Fruit fly (Drosophila melanogaster) whole organism, prepupa: ENCODE measurements around the gene CrebA.

ENCODE experiments used
- Blimp-1 ChIP-seq: fragments of 200-800 bp; sonication (Bioruptor generic); optimal IDR thresholded peaks from 3 replicates; lab custom pipeline; 2017; ENCODE audit warnings: missing biosample characterization, missing genetic modification characterization, mild to moderate bottlenecking, moderate library complexity, missing genetic modification reagents
- CG10631 ChIP-seq: fragments of 200-800 bp; sonication (Bioruptor generic); optimal IDR thresholded peaks from 2 replicates; lab custom pipeline; 2016; ENCODE audit warnings: missing biosample characterization, missing genetic modification characterization
- CG11294 ChIP-seq: fragments of 200-800 bp; sonication (Bioruptor generic); IDR thresholded peaks from 2 replicates; pipeline ENCODE4 v1.3.6; 2022; ENCODE audit warnings: missing biosample characterization, missing genetic modification characterization
- CG11762 ChIP-seq: fragments of 200-800 bp; sonication (Bioruptor generic); optimal IDR thresholded peaks from 3 replicates; lab custom pipeline; 2016; ENCODE audit warnings: missing biosample characterization, missing genetic modification characterization; ENCODE audit not compliant: insufficient read depth
- CG11902 ChIP-seq: fragments of 200-800 bp; sonication (Bioruptor generic); optimal IDR thresholded peaks from 3 replicates; lab custom pipeline; 2016; ENCODE audit warnings: missing biosample characterization, missing genetic modification characterization
- CG15336 ChIP-seq: fragments of 200-800 bp; sonication (Bioruptor generic); IDR thresholded peaks from 2 replicates; pipeline ENCODE4 v1.3.6; 2022; ENCODE audit warnings: missing biosample characterization, missing genetic modification characterization
- CG1621 ChIP-seq: fragments of 200-800 bp; sonication (Bioruptor generic); optimal IDR thresholded peaks from 3 replicates; lab custom pipeline; 2018; ENCODE audit warnings: missing biosample characterization, mild to moderate bottlenecking, missing genetic modification characterization
- CG3032 ChIP-seq: fragments of 200-800 bp; optimal IDR thresholded peaks from 2 replicates; lab custom pipeline; 2019; ENCODE audit warnings: missing biosample characterization, mild to moderate bottlenecking, missing genetic modification characterization, moderate library complexity
- CG31627 ChIP-seq: fragments of 200-800 bp; sonication (Bioruptor generic); optimal IDR thresholded peaks from 3 replicates; lab custom pipeline; 2016; ENCODE audit warnings: missing biosample characterization, missing genetic modification characterization
- CG32006 ChIP-seq: fragments of 200-800 bp; sonication (Bioruptor generic); optimal IDR thresholded peaks from 3 replicates; lab custom pipeline; 2017; ENCODE audit warnings: missing biosample characterization, mild to moderate bottlenecking, missing genetic modification characterization
- CG34406 ChIP-seq: fragments of 200-800 bp; sonication (Bioruptor generic); optimal IDR thresholded peaks from 3 replicates; lab custom pipeline; 2016; ENCODE audit warnings: missing biosample characterization, missing genetic modification characterization
- CG3919 ChIP-seq: fragments of 200-800 bp; sonication (Bioruptor generic); optimal IDR thresholded peaks from 3 replicates; lab custom pipeline; 2016; ENCODE audit warnings: missing biosample characterization, missing genetic modification characterization
- CG4318 ChIP-seq: fragments of 200-800 bp; sonication (Bioruptor generic); optimal IDR thresholded peaks from 3 replicates; lab custom pipeline; 2017; ENCODE audit warnings: missing biosample characterization, mild to moderate bottlenecking, missing genetic modification characterization
- CG6163 ChIP-seq: fragments of 200-800 bp; sonication (Bioruptor generic); IDR thresholded peaks from 3 replicates; pipeline ENCODE4 v1.3.6; 2022; ENCODE audit warnings: missing biosample characterization, missing genetic modification characterization
- CG6276 ChIP-seq: fragments of 200-800 bp; sonication (Bioruptor generic); optimal IDR thresholded peaks from 2 replicates; lab custom pipeline; 2017; ENCODE audit warnings: missing biosample characterization, mild to moderate bottlenecking, missing genetic modification characterization
- CG6792 ChIP-seq: fragments of 200-800 bp; sonication (Bioruptor generic); optimal IDR thresholded peaks from 3 replicates; lab custom pipeline; 2016; ENCODE audit warnings: missing biosample characterization, missing genetic modification characterization
- CG6808 ChIP-seq: fragments of 200-800 bp; sonication (Bioruptor generic); optimal IDR thresholded peaks from 3 replicates; lab custom pipeline; 2017; ENCODE audit warnings: missing biosample characterization, missing genetic modification characterization, mild to moderate bottlenecking, moderate library complexity, missing genetic modification reagents
- CG6854 ChIP-seq: fragments of 200-800 bp; sonication (Bioruptor generic); optimal IDR thresholded peaks from 2 replicates; lab custom pipeline; 2017; ENCODE audit warnings: missing biosample characterization, mild to moderate bottlenecking, missing genetic modification characterization
- CG7368 ChIP-seq: fragments of 200-800 bp; sonication (Bioruptor generic); optimal IDR thresholded peaks from 3 replicates; lab custom pipeline; 2016; ENCODE audit warnings: missing biosample characterization, missing genetic modification characterization
- CG8119 ChIP-seq: fragments of 200-800 bp; sonication (Bioruptor generic); IDR thresholded peaks from 3 replicates; pipeline ENCODE4 v1.3.6; 2022; ENCODE audit warnings: missing biosample characterization, missing genetic modification characterization
- CG8319 ChIP-seq: fragments of 200-800 bp; sonication (Bioruptor generic); optimal IDR thresholded peaks from 3 replicates; lab custom pipeline; 2016; ENCODE audit warnings: missing biosample characterization, missing genetic modification characterization
- CG8632 ChIP-seq: fragments of 200-800 bp; sonication (Bioruptor generic); optimal IDR thresholded peaks from 3 replicates; lab custom pipeline; 2016; ENCODE audit warnings: missing biosample characterization, missing genetic modification characterization
- Eip75B ChIP-seq: fragments of 200-800 bp; sonication (Bioruptor generic); optimal IDR thresholded peaks from 3 replicates; lab custom pipeline; 2016; ENCODE audit warnings: missing biosample characterization, missing genetic modification characterization
- Eip78C ChIP-seq: fragments of 200-800 bp; sonication (Bioruptor generic); peaks from one replicate; lab custom pipeline; 2016; ENCODE audit warnings: missing biosample characterization, missing genetic modification characterization
- Eip93F ChIP-seq: fragments of 200-800 bp; sonication (Bioruptor generic); optimal IDR thresholded peaks from 2 replicates; lab custom pipeline; 2016; ENCODE audit warnings: missing biosample characterization, mild to moderate bottlenecking, missing genetic modification characterization
- Ets21C ChIP-seq: fragments of 200-800 bp; sonication (Bioruptor generic); optimal IDR thresholded peaks from 3 replicates; lab custom pipeline; 2016; ENCODE audit warnings: missing biosample characterization, missing genetic modification characterization
- Gug ChIP-seq: fragments of 200-800 bp; sonication (Bioruptor generic); IDR thresholded peaks from 2 replicates; pipeline ENCODE4 v1.3.6; 2022; ENCODE audit warnings: missing biosample characterization, missing genetic modification characterization
- Hr38 ChIP-seq: sonication (Bioruptor generic); optimal IDR thresholded peaks from 2 replicates; lab custom pipeline; 2016; ENCODE audit warnings: missing biosample characterization, missing genetic modification characterization
- Hr39 ChIP-seq: fragments of 200-800 bp; sonication (Bioruptor generic); optimal IDR thresholded peaks from 2 replicates; lab custom pipeline; 2016; ENCODE audit warnings: missing biosample characterization, missing genetic modification characterization
- Hr4 ChIP-seq: fragments of 200-800 bp; sonication (Bioruptor generic); optimal IDR thresholded peaks from 3 replicates; lab custom pipeline; 2016; ENCODE audit warnings: missing biosample characterization, missing genetic modification characterization
- Met ChIP-seq: fragments of 200-800 bp; sonication (Bioruptor generic); optimal IDR thresholded peaks from 3 replicates; lab custom pipeline; 2016; ENCODE audit warnings: missing biosample characterization, missing genetic modification characterization
- OdsH ChIP-seq: fragments of 200-800 bp; sonication (Bioruptor generic); optimal IDR thresholded peaks from 3 replicates; lab custom pipeline; 2016; ENCODE audit warnings: missing biosample characterization, missing genetic modification characterization
- Smox ChIP-seq: fragments of 200-800 bp; sonication (Bioruptor generic); optimal IDR thresholded peaks from 3 replicates; lab custom pipeline; 2016; ENCODE audit warnings: missing biosample characterization, missing genetic modification characterization
- Sox102F ChIP-seq: fragments of 200-800 bp; sonication (Bioruptor generic); optimal IDR thresholded peaks from 2 replicates; lab custom pipeline; 2016; ENCODE audit warnings: missing biosample characterization, mild to moderate bottlenecking, missing genetic modification characterization
- Sox14 ChIP-seq: fragments of 200-800 bp; sonication (Bioruptor generic); optimal IDR thresholded peaks from 3 replicates; lab custom pipeline; 2016; ENCODE audit warnings: missing biosample characterization, missing genetic modification characterization
- Sox15 ChIP-seq: fragments of 200-800 bp; sonication (Bioruptor generic); optimal IDR thresholded peaks from 3 replicates; lab custom pipeline; 2016; ENCODE audit warnings: missing biosample characterization, missing genetic modification characterization
- acj6 ChIP-seq: fragments of 200-800 bp; sonication (Bioruptor generic); optimal IDR thresholded peaks from 3 replicates; lab custom pipeline; 2016; ENCODE audit warnings: missing biosample characterization, missing genetic modification characterization
- dac ChIP-seq: fragments of 200-800 bp; sonication (Bioruptor generic); optimal IDR thresholded peaks from 2 replicates; lab custom pipeline; 2017; ENCODE audit warnings: missing biosample characterization, mild to moderate bottlenecking, missing genetic modification characterization
- esn ChIP-seq: fragments of 200-800 bp; sonication (Bioruptor generic); optimal IDR thresholded peaks from 2 replicates; lab custom pipeline; 2016; ENCODE audit warnings: missing biosample characterization, mild to moderate bottlenecking, missing genetic modification characterization, moderate library complexity
- fd59A ChIP-seq: fragments of 200-800 bp; sonication (Bioruptor generic); optimal IDR thresholded peaks from 2 replicates; lab custom pipeline; 2017; ENCODE audit warnings: missing biosample characterization, mild to moderate bottlenecking, missing genetic modification characterization, missing genetic modification reagents
- fd85E ChIP-seq: fragments of 200-800 bp; sonication (Bioruptor generic); optimal IDR thresholded peaks from 3 replicates; lab custom pipeline; 2016; ENCODE audit warnings: missing biosample characterization, missing genetic modification characterization
- lz ChIP-seq: fragments of 200-800 bp; sonication (Bioruptor generic); optimal IDR thresholded peaks from 3 replicates; lab custom pipeline; 2016; ENCODE audit warnings: missing biosample characterization, missing genetic modification characterization
- net ChIP-seq: fragments of 200-800 bp; sonication (Bioruptor generic); optimal IDR thresholded peaks from 3 replicates; lab custom pipeline; 2016; ENCODE audit warnings: missing biosample characterization, missing genetic modification characterization
- salr ChIP-seq, 2 experiments: fragments of 200-800 bp; sonication (Bioruptor generic); optimal IDR thresholded peaks; 3 replicates each; lab custom pipeline; 2016 to 2018; ENCODE audit warnings: missing biosample characterization in 2 of 2, missing genetic modification characterization in 2 of 2, mild to moderate bottlenecking in 1 of 2
- spab ChIP-seq: fragments of 200-800 bp; sonication (Bioruptor generic); optimal IDR thresholded peaks from 2 replicates; lab custom pipeline; 2017; ENCODE audit warnings: missing biosample characterization, mild to moderate bottlenecking, missing genetic modification characterization, missing genetic modification reagents
- ss ChIP-seq, 2 experiments: fragments of 200-800 bp; sonication (Bioruptor generic); optimal IDR thresholded peaks; 2 replicates in 1 of 2; 3 replicates in 1 of 2; lab custom pipeline; 2017 to 2018; ENCODE audit warnings: mild to moderate bottlenecking in 2 of 2, missing biosample characterization in 2 of 2, missing genetic modification characterization in 2 of 2, moderate library complexity in 1 of 2
- svp ChIP-seq: fragments of 200-800 bp; sonication (Bioruptor generic); peaks from one replicate; lab custom pipeline; 2016; ENCODE audit warnings: missing biosample characterization, missing genetic modification characterization
- topi ChIP-seq: fragments of 200-800 bp; sonication (Bioruptor generic); optimal IDR thresholded peaks from 3 replicates; lab custom pipeline; 2016; ENCODE audit warnings: missing biosample characterization, missing genetic modification characterization
- vri ChIP-seq: fragments of 200-800 bp; sonication (Bioruptor generic); optimal IDR thresholded peaks from 3 replicates; lab custom pipeline; 2016; ENCODE audit warnings: missing biosample characterization, mild to moderate bottlenecking, missing genetic modification characterization

Gene CrebA

DNA sequence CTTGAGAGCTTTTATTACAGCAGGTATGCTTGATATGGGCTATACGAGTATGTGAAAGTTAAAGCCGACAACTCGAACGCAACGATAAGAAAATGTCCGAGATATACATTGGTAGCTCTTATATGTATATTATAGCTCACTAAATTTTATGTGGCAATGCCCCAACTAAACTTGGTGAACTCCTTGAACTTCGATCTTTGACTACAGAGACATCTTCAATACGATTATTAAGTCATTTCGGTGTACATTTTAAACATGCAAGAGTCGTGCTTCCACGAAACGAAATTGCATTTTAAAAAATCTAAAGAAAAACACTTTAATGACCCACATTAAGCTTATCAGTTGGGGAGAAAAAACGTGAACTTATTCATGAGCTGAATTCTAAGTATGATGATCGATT lies 1.4 kb downstream of the CrebA start:
- peak; percentile 71 for TF ChIP-seq svp (GFP tag; lab: Kevin White, UChicago)
- TF ChIP-seq CG11294: no peak

DNA sequence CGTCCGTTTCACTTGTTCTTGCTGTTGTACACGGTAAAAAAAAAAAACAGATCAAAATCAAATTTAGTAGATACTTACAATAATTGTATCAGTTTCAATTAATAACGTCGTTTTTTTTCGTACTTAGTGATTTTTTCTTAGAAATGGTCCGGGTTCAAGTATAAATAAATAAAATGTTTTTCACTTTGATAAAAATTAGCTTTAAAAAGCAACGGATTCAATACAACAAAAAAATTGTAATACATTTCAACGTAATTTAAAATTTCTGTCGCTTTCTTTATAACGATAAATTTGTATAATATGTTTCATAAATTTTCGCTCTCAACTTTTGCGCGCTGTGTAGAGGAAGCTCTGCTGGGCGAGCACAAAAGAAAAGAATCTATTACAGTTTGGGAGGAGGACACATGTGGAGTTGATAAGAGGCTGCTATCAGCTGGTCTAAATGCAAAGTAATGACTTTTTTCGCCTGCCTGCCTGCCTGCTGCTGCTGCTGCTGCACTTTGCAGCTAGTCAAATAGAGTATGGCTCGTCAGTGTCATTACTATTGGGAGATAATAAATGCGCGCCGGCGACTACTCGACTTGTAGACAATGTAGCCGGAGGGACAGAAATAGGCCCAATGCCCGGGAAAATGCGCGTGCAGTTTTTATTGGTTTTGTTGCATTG lies 2.9 kb downstream of the CrebA start:
- TF ChIP-seq CG8119 (GFP tag; lab: Robert Waterston, UW) (peak; percentile 58; the same call in 2 of the 3 replicates), Hr39 (peak; percentile 47), CG3919 (GFP tag; lab: Kevin White, UChicago) (peak; percentile 45), Ets21C (GFP tag; lab: Kevin White, UChicago) (no peak), esn (GFP tag; lab: Kevin White, UChicago) (peak; percentile 46), CG34406 (GFP tag; lab: Kevin White, UChicago) (peak; percentile 48), CG7368 (no peak), CG8632 (GFP tag; lab: Kevin White, UChicago) (peak; percentile 29), Eip78C (peak; percentile 93), vri (no peak), Sox102F (GFP tag; lab: Kevin White, UChicago) (peak; percentile 31), net (GFP tag; lab: Kevin White, UChicago) (peak; percentile 71), Sox15 (GFP tag; lab: Kevin White, UChicago) (peak; percentile 35), CG8319 (peak; percentile 21), fd85E (no peak), CG6792 (GFP tag; lab: Kevin White, UChicago) (peak; percentile 27), CG31627 (GFP tag; lab: Kevin White, UChicago) (peak; percentile 37), svp (GFP tag; lab: Kevin White, UChicago) (peak; percentile 88), lz (GFP tag; lab: Kevin White, UChicago) (peak; percentile 51), Smox (GFP tag; lab: Kevin White, UChicago) (peak; percentile 55), CG6808 (GFP tag; lab: Kevin White, UChicago) (peak; percentile 64), dac (peak; percentile 41), CG6163 (GFP tag; lab: Robert Waterston, UW) (peak; percentile 36; the same call in 2 of the 3 replicates), Gug (GFP tag; lab: Robert Waterston, UW) (peak; percentile 71), CG4318 (GFP tag; lab: Kevin White, UChicago) (peak; percentile 71), ss (GFP tag; optimal IDR thresholded peaks at IDR 0.05; lab: Kevin White, UChicago) (peak; percentile 36 to 67), topi (GFP tag; lab: Kevin White, UChicago) (peak; percentile 49), CG32006 (GFP tag; lab: Kevin White, UChicago) (peak; percentile 90), CG10631 (GFP tag; lab: Kevin White, UChicago) (peak; percentile 70), Hr4 (peak; percentile 86), CG1621 (tag; lab: Kevin White, UChicago) (no peak), CG11902 (GFP tag; lab: Kevin White, UChicago) (peak; percentile 5), Sox14 (GFP tag; lab: Kevin White, UChicago) (peak; percentile 71), Blimp-1 (no peak), CG6276 (peak; percentile 79), Hr38 (GFP tag; lab: Kevin White, UChicago) (no peak), acj6 (GFP tag; lab: Kevin White, UChicago) (peak; percentile 55), fd59A (GFP tag; lab: Kevin White, UChicago) (peak; percentile 27), CG11762 (peak; percentile 59), Eip93F (GFP tag; lab: Kevin White, UChicago) (no peak), CG15336 (GFP tag; lab: Robert Waterston, UW) (peak; percentile 79), OdsH (GFP tag; lab: Kevin White, UChicago) (peak; percentile 73), CG3032 (tag; lab: Kevin White, UChicago) (peak; percentile 56), Eip75B (GFP tag; lab: Kevin White, UChicago) (peak; percentile 63), salr (GFP tag; optimal IDR thresholded peaks at IDR 0.05; lab: Kevin White, UChicago) (peak in 1 of 2 experiments; percentile 84), spab (GFP tag; lab: Kevin White, UChicago) (peak; percentile 60), CG6854 (GFP tag; lab: Kevin White, UChicago) (no peak), Met (peak; percentile 56)
